Worm (Caenorhabditis elegans) whole organism, L1 larva: Measurements from ENCODE around the gene daf-42.

Experiments
- aly-2 ChIP-seq: fragments of 150-350 bp; optimal IDR thresholded peaks from 2 replicates; lab custom pipeline; 2014; ENCODE audit warnings: missing biosample characterization, missing genetic modification characterization
- ama-1 ChIP-seq: fragments of 150-350 bp; optimal IDR thresholded peaks from 2 replicates; lab custom pipeline; 2014
- ceh-90 ChIP-seq: sonication (generic microtip); optimal IDR thresholded peaks from 2 replicates; lab custom pipeline; 2016; ENCODE audit warnings: missing genetic modification characterization, missing compliant biosample characterization
- lin-13 ChIP-seq: fragments of 150-350 bp; optimal IDR thresholded peaks from 2 replicates; lab custom pipeline; 2014; ENCODE audit warnings: missing biosample characterization, missing genetic modification reagents, missing genetic modification characterization
- mdl-1 ChIP-seq, 2 experiments: fragments of 150-350 bp; optimal IDR thresholded peaks; 2 replicates each; lab custom pipeline; 2014 to 2017; ENCODE audit warnings: missing biosample characterization in 2 of 2, missing genetic modification characterization in 2 of 2, inconsistent platforms in 1 of 2
- mep-1 ChIP-seq: fragments of 150-350 bp; optimal IDR thresholded peaks from 2 replicates; lab custom pipeline; 2014; ENCODE audit warnings: missing biosample characterization, missing genetic modification characterization
- skn-1 ChIP-seq: fragments of 150-350 bp; optimal IDR thresholded peaks from 2 replicates; lab custom pipeline; 2014; ENCODE audit warnings: missing biosample characterization, missing genetic modification characterization
- unc-62 ChIP-seq: fragments of 150-350 bp; optimal IDR thresholded peaks from 2 replicates; lab custom pipeline; 2014; ENCODE audit warnings: missing biosample characterization, missing genetic modification reagents, missing genetic modification characterization
- ztf-4 ChIP-seq: fragments of 150-350 bp; optimal IDR thresholded peaks from 2 replicates; lab custom pipeline; 2014; ENCODE audit warnings: missing biosample characterization, missing genetic modification characterization

- TF ChIP-seq aly-2 (no peak), ceh-90 (tag; lab: Kevin White, UChicago) (no peak), ama-1 (no peak), unc-62 (no peak), mep-1 (tag; lab: Kevin White, UChicago) (no peak), skn-1 (tag; lab: Kevin White, UChicago) (peak; percentile 4), lin-13 (GFP tag; lab: Kevin White, UChicago) (no peak), ztf-4 (no peak), mdl-1 (tag; optimal IDR thresholded peaks at IDR 0.05; lab: Kevin White, UChicago) (peak in 1 of 2 experiments; percentile 25)
Measured at ce11 chrIV:7344020-7344419, 2.6 kb downstream of the daf-42 start.
